Worm (Caenorhabditis elegans) whole organism, mixed stage, embryonic: ENCODE results near the gene Y116F11B.7.
A peak's percentile ranks its signal among the peaks of the same experiment; 100 is the strongest.

Experiments
- bed-3 ChIP-seq: fragments of 200-800 bp; sonication (Bioruptor generic); optimal IDR thresholded peaks from 3 replicates; lab custom pipeline; 2018; ENCODE audit warnings: mild to moderate bottlenecking, missing genetic modification characterization, moderate library complexity, missing compliant biosample characterization
- blmp-1 ChIP-seq: fragments of 150-350 bp; optimal IDR thresholded peaks from 2 replicates; lab custom pipeline; 2014; ENCODE audit warnings: missing biosample characterization, missing genetic modification characterization
- ceh-39 ChIP-seq: fragments of 150-350 bp; optimal IDR thresholded peaks from 2 replicates; lab custom pipeline; 2014; ENCODE audit warnings: missing biosample characterization, missing genetic modification characterization
- ces-1 ChIP-seq: fragments of 150-350 bp; optimal IDR thresholded peaks from 2 replicates; lab custom pipeline; 2014; ENCODE audit warnings: missing biosample characterization, missing genetic modification reagents, missing genetic modification characterization
- cnd-1 ChIP-seq: fragments of 200-800 bp; sonication (Bioruptor generic); optimal IDR thresholded peaks from 2 replicates; lab custom pipeline; 2018; ENCODE audit warnings: mild to moderate bottlenecking, missing genetic modification characterization, missing compliant biosample characterization
- drap-1 ChIP-seq: fragments of 200-800 bp; sonication (Bioruptor generic); optimal IDR thresholded peaks from 3 replicates; lab custom pipeline; 2018; ENCODE audit warnings: mild to moderate bottlenecking, missing genetic modification characterization, missing compliant biosample characterization
- elt-1 ChIP-seq: sonication (generic microtip); optimal IDR thresholded peaks from 2 replicates; lab custom pipeline; 2017; ENCODE audit warnings: missing genetic modification characterization, mild to moderate bottlenecking, missing compliant biosample characterization, antibody characterized with exemption, moderate library complexity, borderline replicate concordance; ENCODE audit not compliant: insufficient read depth
- elt-3 ChIP-seq: fragments of 150-350 bp; optimal IDR thresholded peaks from 2 replicates; lab custom pipeline; 2014; ENCODE audit warnings: missing biosample characterization, missing genetic modification characterization
- hlh-1 ChIP-seq: fragments of 150-350 bp; optimal IDR thresholded peaks from 2 replicates; lab custom pipeline; 2014; ENCODE audit warnings: missing biosample characterization, missing genetic modification reagents, missing genetic modification characterization
- lin-13 ChIP-seq: fragments of 150-350 bp; optimal IDR thresholded peaks from 2 replicates; lab custom pipeline; 2014; ENCODE audit warnings: missing biosample characterization, missing genetic modification characterization
- lin-32 ChIP-seq: fragments of 200-800 bp; sonication (Bioruptor generic); optimal IDR thresholded peaks from 2 replicates; lab custom pipeline; 2018; ENCODE audit warnings: mild to moderate bottlenecking, missing genetic modification characterization, missing compliant biosample characterization
- lsy-2 ChIP-seq: fragments of 150-350 bp; optimal IDR thresholded peaks from 2 replicates; lab custom pipeline; 2014; ENCODE audit warnings: missing biosample characterization, missing genetic modification characterization
- mab-5 ChIP-seq: fragments of 150-350 bp; optimal IDR thresholded peaks from 2 replicates; lab custom pipeline; 2014; ENCODE audit warnings: missing biosample characterization, missing genetic modification characterization
- mep-1 ChIP-seq: fragments of 150-350 bp; optimal IDR thresholded peaks from 2 replicates; lab custom pipeline; 2017; ENCODE audit warnings: missing biosample characterization, missing genetic modification reagents, missing genetic modification characterization, inconsistent platforms
- nhr-12 ChIP-seq: fragments of 150-350 bp; optimal IDR thresholded peaks from 2 replicates; lab custom pipeline; 2014; ENCODE audit warnings: missing biosample characterization, missing genetic modification characterization
- nhr-2 ChIP-seq: fragments of 150-350 bp; optimal IDR thresholded peaks from 2 replicates; lab custom pipeline; 2014; ENCODE audit warnings: missing biosample characterization, missing genetic modification characterization
- nhr-237 ChIP-seq: fragments of 150-350 bp; optimal IDR thresholded peaks from 2 replicates; lab custom pipeline; 2014; ENCODE audit warnings: missing biosample characterization, missing genetic modification characterization
- nhr-76 ChIP-seq: sonication (generic microtip); optimal IDR thresholded peaks from 2 replicates; lab custom pipeline; 2017; ENCODE audit warnings: missing biosample characterization, missing genetic modification characterization
- sem-2 ChIP-seq: fragments of 200-800 bp; sonication (Bioruptor generic); optimal IDR thresholded peaks from 2 replicates; lab custom pipeline; 2018; ENCODE audit warnings: mild to moderate bottlenecking, missing genetic modification characterization, missing compliant biosample characterization
- snpc-4 ChIP-seq: fragments of 150-350 bp; optimal IDR thresholded peaks from 2 replicates; lab custom pipeline; 2014; ENCODE audit warnings: missing biosample characterization, missing genetic modification characterization
- sptf-1 ChIP-seq: sonication (generic microtip); optimal IDR thresholded peaks from 2 replicates; lab custom pipeline; 2017; ENCODE audit warnings: mild to moderate bottlenecking, missing genetic modification characterization, moderate library complexity, missing compliant biosample characterization
- tbx-8 ChIP-seq: fragments of 200-800 bp; sonication (Bioruptor generic); optimal IDR thresholded peaks from 2 replicates; lab custom pipeline; 2018; ENCODE audit warnings: mild to moderate bottlenecking, missing genetic modification characterization, moderate library complexity, missing compliant biosample characterization
- unc-120 ChIP-seq: sonication (generic microtip); optimal IDR thresholded peaks from 2 replicates; lab custom pipeline; 2017; ENCODE audit warnings: missing genetic modification characterization, missing compliant biosample characterization; ENCODE audit not compliant: poor library complexity, severe bottlenecking
- unc-39 ChIP-seq: fragments of 150-350 bp; optimal IDR thresholded peaks from 2 replicates; lab custom pipeline; 2014; ENCODE audit warnings: missing biosample characterization, missing genetic modification characterization
- unc-62 ChIP-seq: fragments of 150-350 bp; optimal IDR thresholded peaks from 2 replicates; lab custom pipeline; 2014; ENCODE audit warnings: missing biosample characterization, missing genetic modification reagents, missing genetic modification characterization
- zip-8 ChIP-seq: fragments of 150-350 bp; optimal IDR thresholded peaks from 2 replicates; lab custom pipeline; 2014; ENCODE audit warnings: missing biosample characterization, missing genetic modification characterization
- ztf-11 ChIP-seq: fragments of 150-350 bp; optimal IDR thresholded peaks from 2 replicates; lab custom pipeline; 2014; ENCODE audit warnings: missing biosample characterization, missing genetic modification characterization

The Y116F11B.7 gene

DNA sequence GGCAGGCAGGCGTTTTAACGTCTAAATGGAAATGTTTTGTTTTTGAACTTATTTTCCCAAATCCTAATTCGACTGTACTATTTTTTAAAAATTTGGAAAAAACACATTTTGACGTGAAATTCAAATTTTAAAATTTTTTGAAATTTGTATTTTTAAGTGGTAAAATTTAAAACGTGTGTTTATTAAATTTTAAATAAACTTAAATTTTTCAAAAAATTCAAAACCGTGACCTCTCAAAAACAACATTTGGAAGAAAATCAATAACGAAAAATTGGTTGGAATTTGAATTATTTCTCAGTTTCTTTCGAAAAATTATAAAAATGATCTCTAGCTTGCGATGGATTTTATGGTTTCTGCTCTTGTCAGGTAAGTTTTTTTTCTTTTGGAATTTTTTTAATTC, 9.2 kb downstream of the Y116F11B.7 start, which contains the start of gene Y116F11B.8:
TSS of gene Y116F11B.8 (plus strand) at position 301 of the 400 bp plus-strand sequence.
- TF ChIP-seq sptf-1: no peak
- TF ChIP-seq, all 35 proteins: peak for 0

DNA sequence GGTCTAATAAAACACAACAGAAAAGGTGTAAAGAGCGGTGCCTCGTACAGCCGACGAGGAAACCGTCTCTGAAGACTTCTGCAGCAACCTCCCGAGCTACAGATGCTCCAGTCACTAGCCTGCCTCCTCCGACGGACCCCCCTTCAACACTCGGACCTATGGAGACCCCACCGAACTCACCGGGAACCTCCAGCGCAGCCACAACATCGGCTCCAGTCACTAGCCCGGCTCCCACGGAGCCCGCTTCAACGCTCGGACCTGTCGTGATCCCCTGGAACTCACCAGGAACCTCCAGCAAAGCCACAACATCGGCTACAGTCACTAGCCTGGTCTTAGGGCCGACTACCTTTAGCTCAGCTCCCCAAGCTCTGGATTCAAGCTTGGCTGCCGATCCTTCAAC, 12.1 kb downstream of the Y116F11B.7 start:
- no peak for TF ChIP-seq lin-32
- TF ChIP-seq blmp-1 (tag; lab: Kevin White, UChicago): no peak
- TF ChIP-seq sem-2 (GFP tag; lab: Kevin White, UChicago): no peak
- TF ChIP-seq ceh-39 (tag; lab: Kevin White, UChicago): no peak
- no peak for TF ChIP-seq ces-1
- TF ChIP-seq unc-62: no peak
- no peak for TF ChIP-seq nhr-237
- no peak for TF ChIP-seq cnd-1 (tag; lab: Kevin White, UChicago)
- TF ChIP-seq elt-1 (tag; lab: Kevin White, UChicago): no peak
- TF ChIP-seq sptf-1: no peak
- TF ChIP-seq mab-5 (tag; lab: Kevin White, UChicago): no peak
- TF ChIP-seq bed-3 (GFP tag; lab: Kevin White, UChicago): no peak

DNA sequence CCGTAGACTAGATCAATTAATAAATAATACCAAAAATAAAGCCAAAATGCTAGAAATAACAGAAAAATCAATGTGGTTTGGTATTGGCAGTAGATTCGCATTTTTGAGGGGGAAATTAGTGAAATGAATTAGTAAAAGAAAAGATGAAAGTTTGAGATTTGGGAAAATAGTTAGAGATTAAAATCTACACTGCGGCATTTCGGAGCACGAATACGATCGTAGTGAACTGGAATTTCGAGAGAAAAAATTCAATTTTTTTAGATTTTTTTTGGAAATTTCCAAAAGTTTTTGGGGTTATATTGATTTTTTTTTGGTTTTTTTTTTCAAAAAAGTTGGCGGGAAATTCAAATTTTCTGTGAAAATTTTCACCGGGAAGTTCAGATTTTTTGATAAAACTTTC, 19.8 kb downstream of the Y116F11B.7 start, which contains the start of gene Y116F11B.9:
TSS of gene Y116F11B.9 (minus strand) at position 101 of the 400 bp plus-strand sequence.
- TF ChIP-seq elt-3 (no peak), nhr-12 (tag; lab: Kevin White, UChicago) (no peak), lin-32 (no peak), snpc-4 (tag; lab: Kevin White, UChicago) (no peak), nhr-237 (no peak), mab-5 (tag; lab: Kevin White, UChicago) (no peak), unc-39 (tag; lab: Kevin White, UChicago) (no peak)

DNA sequence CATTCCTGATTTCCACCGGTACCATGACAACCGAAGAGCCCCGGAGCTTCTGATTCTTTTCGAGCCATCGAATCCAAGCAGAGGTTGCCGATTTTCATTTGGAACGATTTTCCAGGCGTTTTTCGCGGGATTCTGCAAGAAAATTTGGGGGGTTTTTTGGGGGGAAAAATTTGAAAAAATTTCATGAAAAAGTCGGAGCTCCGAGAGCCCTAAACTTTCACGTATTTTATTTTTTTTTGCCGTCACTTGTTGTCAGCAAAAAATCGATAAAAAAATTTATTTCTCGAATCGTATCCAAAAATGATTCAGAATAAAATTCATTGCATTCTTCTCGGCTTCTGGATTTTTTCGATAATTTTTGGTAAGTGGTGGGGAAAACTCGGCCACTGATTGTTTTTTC, 34.8 kb downstream of the Y116F11B.7 start, which contains the start of gene Y116F11B.13:
TSS of gene Y116F11B.13 (plus strand) at position 301 of the 400 bp plus-strand sequence.
- TF ChIP-seq lin-13 (tag; lab: Kevin White, UChicago): no peak
- TF ChIP-seq nhr-12 (tag; lab: Kevin White, UChicago): no peak
- no peak for TF ChIP-seq nhr-2
- no peak for TF ChIP-seq mep-1 (tag; lab: Kevin White, UChicago)
- no peak for TF ChIP-seq ces-1
- TF ChIP-seq elt-3: no peak
- no peak for TF ChIP-seq snpc-4 (tag; lab: Kevin White, UChicago)
- TF ChIP-seq unc-120 (tag; lab: Kevin White, UChicago): no peak
- TF ChIP-seq sem-2 (GFP tag; lab: Kevin White, UChicago): no peak
- no peak for TF ChIP-seq mab-5 (tag; lab: Kevin White, UChicago)
- TF ChIP-seq unc-62: no peak
- TF ChIP-seq blmp-1 (tag; lab: Kevin White, UChicago): no peak
- TF ChIP-seq cnd-1 (tag; lab: Kevin White, UChicago): no peak
- TF ChIP-seq lsy-2: no peak
- no peak for TF ChIP-seq drap-1 (GFP tag; lab: Kevin White, UChicago)
- TF ChIP-seq, all 35 proteins: peak for 0

DNA sequence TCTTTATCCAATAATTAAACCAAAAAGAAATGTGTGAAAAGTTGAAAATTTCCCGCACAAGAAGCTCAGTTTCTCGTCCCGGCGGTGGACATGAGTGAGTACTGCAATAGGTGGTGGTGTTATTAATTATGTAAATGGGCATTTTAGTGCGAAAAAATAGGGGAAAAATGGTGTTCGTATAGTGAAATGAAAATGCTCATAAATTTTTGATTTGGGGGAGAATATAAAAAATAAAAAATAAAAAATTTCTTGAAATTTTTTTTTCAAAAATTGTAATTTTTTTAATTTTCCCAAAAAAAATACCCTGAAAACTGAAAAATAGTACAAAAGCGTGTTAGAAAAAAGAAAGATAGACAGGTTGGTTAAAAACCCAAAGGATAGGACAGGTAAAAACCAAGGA, 47.1 kb downstream of the Y116F11B.7 start, which contains the start of gene gly-4:
TSS of gene gly-4 (minus strand) at position 101 of the 400 bp plus-strand sequence.
- no peak for TF ChIP-seq ces-1
- no peak for TF ChIP-seq nhr-12 (tag; lab: Kevin White, UChicago)
- TF ChIP-seq unc-62: no peak
- TF ChIP-seq blmp-1 (tag; lab: Kevin White, UChicago): no peak
- no peak for TF ChIP-seq nhr-76 (tag; lab: Kevin White, UChicago)
- no peak for TF ChIP-seq elt-3
- no peak for TF ChIP-seq zip-8 (tag; lab: Kevin White, UChicago)
- no peak for TF ChIP-seq lin-32
- no peak for TF ChIP-seq ztf-11 (tag; lab: Kevin White, UChicago)
- no peak for TF ChIP-seq mep-1 (tag; lab: Kevin White, UChicago)
- TF ChIP-seq unc-120 (tag; lab: Kevin White, UChicago): no peak

DNA sequence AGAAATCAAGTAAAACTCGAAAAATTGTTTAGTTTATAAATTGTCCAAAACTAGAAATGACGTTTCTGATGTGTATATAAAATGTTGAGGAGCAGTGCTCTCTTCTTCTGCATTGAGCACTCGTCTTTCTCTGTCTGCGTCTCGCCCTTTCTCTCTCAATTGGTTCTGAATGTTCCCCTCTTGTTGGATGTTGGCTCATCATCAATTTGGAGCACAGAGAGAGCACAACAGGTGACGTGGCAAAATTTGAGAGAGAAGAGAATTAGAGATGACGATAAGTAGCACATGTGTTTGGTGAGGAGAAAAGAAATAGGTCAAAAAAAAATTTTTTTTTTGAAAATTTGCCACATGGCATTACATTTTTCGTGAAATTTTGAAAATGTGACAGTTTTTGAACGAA, 49.4 kb downstream of the Y116F11B.7 start:
- peak; percentile 50 for TF ChIP-seq mep-1 (tag; lab: Kevin White, UChicago)
- TF ChIP-seq unc-120 (tag; lab: Kevin White, UChicago): peak; percentile 83
- peak; percentile 43 for TF ChIP-seq mab-5 (tag; lab: Kevin White, UChicago)
- TF ChIP-seq lsy-2: peak; percentile 25
- TF ChIP-seq ces-1: peak; percentile 64
- peak; percentile 100 for TF ChIP-seq hlh-1
- TF ChIP-seq cnd-1 (tag; lab: Kevin White, UChicago): no peak
- no peak for TF ChIP-seq lin-13 (tag; lab: Kevin White, UChicago)
- peak; percentile 77 for TF ChIP-seq unc-62
- TF ChIP-seq tbx-8 (GFP tag; lab: Kevin White, UChicago): no peak
